Fruit fly (Drosophila melanogaster) whole organism, embryonic: ENCODE data around the gene nuf.

Experiments used
- CG17361 ChIP-seq: fragments of 200-800 bp; sonication (Bioruptor generic); IDR thresholded peaks from 3 replicates; pipeline ENCODE4 v1.3.6; 2022; ENCODE audit warnings: missing biosample characterization, missing genetic modification characterization
- CG7372 ChIP-seq: fragments of 200-800 bp; sonication (Bioruptor generic); IDR thresholded peaks from 2 replicates; pipeline ENCODE4 v1.3.6; 2022; ENCODE audit warnings: missing biosample characterization, missing genetic modification characterization
- Nf-YC ChIP-seq: fragments of 200-800 bp; optimal IDR thresholded peaks from 3 replicates; lab custom pipeline; 2019; ENCODE audit warnings: missing biosample characterization, mild to moderate bottlenecking, missing genetic modification characterization, moderate library complexity

dm6 chr3L:14220611-14221497 is 30.2 kb downstream of the nuf start:
- TF ChIP-seq CG7372 (GFP tag; lab: Robert Waterston, UW) (no peak), CG17361 (GFP tag; lab: Robert Waterston, UW) (no peak), Nf-YC (tag; lab: Kevin White, UChicago) (no peak)
